Fruit fly (Drosophila melanogaster): ENCODE results near the gene CG33643.

Gene CG33643

DNA sequence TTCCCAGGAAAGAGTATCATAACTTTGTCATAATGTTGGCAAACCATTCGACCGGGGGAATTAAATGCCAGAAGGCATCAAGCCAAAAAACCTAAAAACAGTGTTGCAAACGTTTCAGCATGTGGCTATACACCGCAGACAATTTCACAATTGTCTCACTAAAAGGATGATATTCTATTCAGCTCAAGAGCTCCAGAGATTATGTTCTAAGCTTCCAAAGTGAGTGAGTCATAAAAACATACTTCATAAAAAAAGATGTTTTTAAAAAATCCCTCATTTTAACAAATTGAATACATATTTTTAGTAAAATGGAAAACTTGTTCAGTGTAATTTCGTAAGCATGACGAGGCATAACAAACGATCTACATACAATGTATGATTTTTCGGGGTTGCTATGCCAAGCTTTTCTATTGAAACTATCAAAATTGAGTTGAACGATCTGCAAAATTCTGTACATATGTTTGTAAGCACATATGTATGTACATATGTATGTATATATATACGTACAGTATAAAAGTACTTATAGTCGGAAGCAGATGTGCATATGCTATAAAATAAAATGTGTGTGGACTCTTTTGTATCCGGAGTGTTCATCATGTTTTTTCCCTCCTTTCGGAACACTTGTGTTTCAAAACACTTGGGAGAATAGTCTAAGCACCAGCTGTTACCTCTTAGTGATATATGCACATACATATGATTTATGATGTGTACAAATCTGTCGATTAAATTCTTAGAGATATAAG is 15.8 kb upstream of the CG33643 start (continued):
- TF ChIP-seq Met (GFP tag; optimal IDR thresholded peaks at IDR 0.05) (no peak), spab (GFP tag; optimal IDR thresholded peaks at IDR 0.05) (peak; percentile 15), Blimp-1 (GFP tag; optimal IDR thresholded peaks at IDR 0.05) (no peak), Sox102F (GFP tag; optimal IDR thresholded peaks at IDR 0.05) (no peak), CG1621 (tag; optimal IDR thresholded peaks at IDR 0.05) (no peak), cyc (GFP tag; optimal IDR thresholded peaks at IDR 0.05) (peak; percentile 55), CG34406 (GFP tag; optimal IDR thresholded peaks at IDR 0.05) (no peak), CG11902 (GFP tag; optimal IDR thresholded peaks at IDR 0.05) (no peak), pdm3 (GFP tag; optimal IDR thresholded peaks at IDR 0.05) (no peak), CG31627 (GFP tag; optimal IDR thresholded peaks at IDR 0.05) (no peak), svp (GFP tag) (peak; percentile 52), Eip78C (GFP tag) (peak; percentile 79), CG6276 (GFP tag; optimal IDR thresholded peaks at IDR 0.05) (no peak), CG16779 (tag; optimal IDR thresholded peaks at IDR 0.05) (no peak), Sox14 (GFP tag; optimal IDR thresholded peaks at IDR 0.05) (no peak), Hr39 (GFP tag; optimal IDR thresholded peaks at IDR 0.05) (peak; percentile 44), CG6854 (GFP tag; optimal IDR thresholded peaks at IDR 0.05) (no peak), dsx (GFP tag; optimal IDR thresholded peaks at IDR 0.05; ENCODE audit: poor library complexity, severe bottlenecking) (peak; percentile 59), CG10631 (GFP tag; optimal IDR thresholded peaks at IDR 0.05) (no peak)

DNA sequence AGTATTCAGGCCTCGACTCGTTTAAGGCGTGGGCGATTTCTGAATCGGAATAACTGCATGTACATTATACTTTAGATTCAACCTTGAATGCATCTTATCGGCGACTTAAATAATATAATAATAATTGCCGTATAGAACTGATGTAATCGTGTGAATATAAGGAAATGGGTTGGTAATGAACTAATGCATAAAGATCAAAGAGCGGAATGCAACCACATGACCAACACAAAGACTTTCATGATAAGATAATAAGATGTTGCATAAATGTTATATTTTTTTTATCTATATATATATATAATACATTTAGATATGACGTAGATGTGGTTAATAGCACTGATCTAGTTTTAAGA is 15.2 kb upstream of the CG33643 start:
- TF ChIP-seq Hr38 (GFP tag; optimal IDR thresholded peaks at IDR 0.05) (no peak), vri (GFP tag; optimal IDR thresholded peaks at IDR 0.05) (peak; percentile 78)

DNA sequence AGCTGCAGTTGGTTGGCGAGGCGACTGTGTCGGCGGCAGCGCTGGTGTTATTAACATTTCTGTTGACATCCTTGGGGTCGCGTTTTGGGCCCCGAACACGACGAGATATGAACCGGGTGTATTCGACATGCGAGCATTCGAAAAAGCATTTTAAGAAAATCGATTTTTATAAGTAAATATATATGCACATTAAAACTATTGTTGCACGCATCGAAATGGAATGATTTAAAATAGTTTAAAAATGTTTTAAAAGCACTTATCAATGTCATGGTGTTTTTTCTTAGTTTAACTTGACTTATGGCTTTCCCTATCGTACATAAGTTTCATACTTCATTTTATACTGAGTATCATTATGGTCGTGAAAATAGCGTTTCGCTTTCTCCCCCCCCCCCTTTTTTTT is 9.1 kb upstream of the CG33643 start:
- TF ChIP-seq CG11294 (GFP tag; IDR thresholded peaks at IDR 0.05), result no peak
- TF ChIP-seq lz (GFP tag; optimal IDR thresholded peaks at IDR 0.05), result no peak
- peak; percentile 69 for TF ChIP-seq svp (GFP tag)
- TF ChIP-seq OdsH (GFP tag; optimal IDR thresholded peaks at IDR 0.05), result peak; percentile 0
- peak; percentile 7 for TF ChIP-seq Hr39 (GFP tag; optimal IDR thresholded peaks at IDR 0.05)
- no peak for TF ChIP-seq Hr38 (GFP tag; optimal IDR thresholded peaks at IDR 0.05)
- TF ChIP-seq Eip78C (GFP tag), result peak; percentile 61
- no peak for TF ChIP-seq Gug (GFP tag; IDR thresholded peaks at IDR 0.05)
- no peak for TF ChIP-seq vri (GFP tag; optimal IDR thresholded peaks at IDR 0.05)

DNA sequence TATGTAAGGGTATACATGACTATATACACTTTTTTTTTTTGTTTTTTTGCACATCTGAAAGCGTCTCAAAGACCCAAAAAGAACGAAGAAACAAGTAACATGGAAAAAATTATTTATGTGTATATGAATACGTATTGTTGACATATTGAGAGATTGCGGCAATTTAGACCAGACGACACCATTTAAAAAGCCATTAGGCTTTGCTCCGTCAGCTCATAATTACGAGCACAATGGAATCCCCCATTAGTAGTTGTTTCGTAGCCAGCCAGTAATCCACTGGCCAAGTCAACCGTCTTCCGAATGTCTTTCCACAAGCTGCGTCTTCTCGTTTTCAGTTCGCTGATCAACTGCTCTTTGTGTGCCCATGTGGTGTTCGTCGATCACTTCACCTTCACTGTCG is 3.3 kb upstream of the CG33643 start, which contains the start of gene CG33640:
Gene CG33640, plus strand, starts transcription at position 301 of the 400 bp plus-strand sequence.
- TF ChIP-seq acj6 (GFP tag; optimal IDR thresholded peaks at IDR 0.05), result no peak
- TF ChIP-seq spab (GFP tag; optimal IDR thresholded peaks at IDR 0.05), result no peak

DNA sequence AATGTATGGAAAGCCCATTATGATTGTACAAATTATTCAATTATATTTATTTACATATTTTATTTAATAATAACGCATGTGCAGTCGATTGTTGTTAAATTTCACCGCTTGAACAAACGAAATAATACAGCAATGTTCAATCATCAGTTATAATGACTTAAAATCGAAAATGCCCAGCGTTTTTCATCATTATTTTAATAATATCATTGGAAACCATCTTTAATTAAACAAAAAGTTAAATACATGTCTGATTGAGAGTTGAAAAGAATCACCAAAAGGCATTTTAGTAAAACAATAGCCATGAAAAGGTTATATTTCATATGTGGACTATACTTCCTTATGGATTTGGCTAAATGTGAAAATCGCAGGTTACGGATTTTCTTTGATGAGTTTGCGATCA is 2.1 kb upstream of the CG33643 start, which contains the start of gene CG33641:
Gene CG33641, plus strand, starts transcription at position 301 of the 400 bp plus-strand sequence.
- no peak for TF ChIP-seq CG11762 (GFP tag; optimal IDR thresholded peaks at IDR 0.05; ENCODE audit: insufficient read depth)
- TF ChIP-seq CG9139 (GFP tag; optimal IDR thresholded peaks at IDR 0.05), result no peak
- no peak for TF ChIP-seq fkh (GFP tag; optimal IDR thresholded peaks at IDR 0.05)
- TF ChIP-seq CG32006 (GFP tag; optimal IDR thresholded peaks at IDR 0.05), result no peak
- no peak for TF ChIP-seq CG31627 (GFP tag; optimal IDR thresholded peaks at IDR 0.05)
- TF ChIP-seq Lpt (GFP tag; optimal IDR thresholded peaks at IDR 0.05), result no peak
- TF ChIP-seq vri (GFP tag; optimal IDR thresholded peaks at IDR 0.05), result no peak
- TF ChIP-seq lz (GFP tag; optimal IDR thresholded peaks at IDR 0.05), result no peak

DNA sequence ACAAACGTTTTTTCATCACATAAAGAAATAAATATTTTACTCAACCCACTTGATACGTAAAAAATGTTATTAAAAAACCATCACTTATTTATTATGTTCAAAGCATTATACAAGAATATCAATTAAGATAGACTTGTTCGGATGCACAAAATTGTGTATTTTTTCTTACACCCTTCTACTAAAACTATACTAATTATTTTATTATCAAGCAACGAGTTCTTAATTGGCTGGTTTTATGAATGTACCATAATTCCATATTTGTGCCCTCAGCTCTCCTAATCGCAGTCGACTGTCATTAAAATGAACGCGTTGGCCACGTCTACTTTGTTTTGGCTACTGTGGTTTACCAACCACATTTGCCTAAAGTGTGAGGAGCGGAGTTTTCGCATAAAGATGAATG is 1.2 kb upstream of the CG33643 start, which contains the start of gene CG33642:
Gene CG33642, plus strand, starts transcription at position 301 of the 400 bp plus-strand sequence.
- TF ChIP-seq CG10631 (GFP tag; optimal IDR thresholded peaks at IDR 0.05) (no peak), eg (GFP tag; IDR thresholded peaks at IDR 0.05) (no peak)

All from whole organism, prepupa.